Fruit fly (Drosophila melanogaster) whole organism, embryonic: ENCODE results near the gene TH1.
A peak's percentile ranks its signal among the peaks of the same experiment; 100 is the strongest.

Experiments
- Awh ChIP-seq: fragments of 200-800 bp; sonication (Bioruptor generic); IDR thresholded peaks from 2 replicates; pipeline ENCODE4, ENCODE4 v1.3.6; 2022; ENCODE audit warnings: missing biosample characterization, missing genetic modification characterization
- BEAF-32 ChIP-seq: fragments of 200-800 bp; sonication (Bioruptor generic); optimal IDR thresholded peaks from 3 replicates; lab custom pipeline; 2017; ENCODE audit warnings: missing biosample characterization, missing genetic modification characterization, mild to moderate bottlenecking, moderate library complexity, missing genetic modification reagents
- CG10267 ChIP-seq: fragments of 200-800 bp; sonication (Bioruptor generic); optimal IDR thresholded peaks from 2 replicates; lab custom pipeline; 2018; ENCODE audit warnings: missing biosample characterization, mild to moderate bottlenecking, missing genetic modification characterization, moderate library complexity
- CG10462 ChIP-seq: fragments of 200-800 bp; sonication (Bioruptor generic); optimal IDR thresholded peaks from 2 replicates; lab custom pipeline; 2016; ENCODE audit warnings: missing biosample characterization, missing genetic modification characterization
- CG10979 ChIP-seq: fragments of 200-800 bp; sonication (Bioruptor generic); optimal IDR thresholded peaks from 2 replicates; lab custom pipeline; 2018; ENCODE audit warnings: missing biosample characterization, mild to moderate bottlenecking, missing genetic modification characterization, moderate library complexity
- CG12155 ChIP-seq: fragments of 200-800 bp; sonication (Bioruptor generic); optimal IDR thresholded peaks from 3 replicates; lab custom pipeline; 2016; ENCODE audit warnings: missing biosample characterization, missing genetic modification characterization
- CG12391 ChIP-seq: fragments of 200-800 bp; sonication (Bioruptor generic); optimal IDR thresholded peaks from 3 replicates; lab custom pipeline; 2018; ENCODE audit warnings: missing biosample characterization, mild to moderate bottlenecking, missing genetic modification characterization, moderate library complexity
- CG12659 ChIP-seq: fragments of 200-800 bp; sonication (Bioruptor generic); optimal IDR thresholded peaks from 3 replicates; lab custom pipeline; 2017; ENCODE audit warnings: mild to moderate bottlenecking, missing biosample characterization, missing genetic modification reagents, missing genetic modification characterization
- CG14860 ChIP-seq: fragments of 200-800 bp; sonication (Bioruptor generic); IDR thresholded peaks from 3 replicates; pipeline ENCODE4 v1.3.6; 2022; ENCODE audit warnings: missing biosample characterization, missing genetic modification characterization; ENCODE audit not compliant: partially characterized antibody
- CG15011 ChIP-seq: fragments of 200-800 bp; sonication (Bioruptor generic); optimal IDR thresholded peaks from 3 replicates; lab custom pipeline; 2018; ENCODE audit warnings: missing biosample characterization, mild to moderate bottlenecking, missing genetic modification characterization
- CG15269 ChIP-seq: fragments of 200-800 bp; sonication (Bioruptor generic); optimal IDR thresholded peaks from 2 replicates; lab custom pipeline; 2018; ENCODE audit warnings: missing biosample characterization, mild to moderate bottlenecking, missing genetic modification characterization, moderate library complexity
- CG15696 ChIP-seq: fragments of 200-800 bp; sonication (Bioruptor generic); optimal IDR thresholded peaks from 2 replicates; lab custom pipeline; 2019; ENCODE audit warnings: missing biosample characterization, mild to moderate bottlenecking, missing genetic modification characterization, moderate library complexity
- CG16813 ChIP-seq: fragments of 200-800 bp; sonication (Bioruptor generic); IDR thresholded peaks from 3 replicates; pipeline ENCODE4 v1.3.6; 2022; ENCODE audit warnings: missing biosample characterization, missing genetic modification characterization; ENCODE audit not compliant: partially characterized antibody
- CG18262 ChIP-seq: fragments of 200-800 bp; optimal IDR thresholded peaks from 3 replicates; lab custom pipeline; 2019; ENCODE audit warnings: missing biosample characterization, mild to moderate bottlenecking, missing genetic modification characterization, moderate library complexity
- CG18619 ChIP-seq: fragments of 200-800 bp; sonication (Bioruptor generic); optimal IDR thresholded peaks from 3 replicates; lab custom pipeline; 2017; ENCODE audit warnings: missing biosample characterization, mild to moderate bottlenecking, missing genetic modification characterization
- CG3281 ChIP-seq: fragments of 200-800 bp; sonication (Bioruptor generic); optimal IDR thresholded peaks from 3 replicates; lab custom pipeline; 2017; ENCODE audit warnings: missing biosample characterization, mild to moderate bottlenecking, missing genetic modification characterization
- CG4424 ChIP-seq: fragments of 200-800 bp; sonication (Bioruptor generic); optimal IDR thresholded peaks from 3 replicates; lab custom pipeline; 2016; ENCODE audit warnings: missing biosample characterization, missing genetic modification characterization
- CG4617 ChIP-seq: fragments of 200-800 bp; sonication (Bioruptor generic); optimal IDR thresholded peaks from 3 replicates; lab custom pipeline; 2016; ENCODE audit warnings: missing biosample characterization, missing genetic modification characterization, borderline replicate concordance
- CG4707 ChIP-seq: fragments of 200-800 bp; sonication (Bioruptor generic); optimal IDR thresholded peaks from 2 replicates; lab custom pipeline; 2018; ENCODE audit warnings: missing biosample characterization, mild to moderate bottlenecking, missing genetic modification characterization, moderate library complexity
- CG6654 ChIP-seq: fragments of 200-800 bp; sonication (Bioruptor generic); optimal IDR thresholded peaks from 2 replicates; lab custom pipeline; 2017; ENCODE audit warnings: missing biosample characterization, mild to moderate bottlenecking, missing genetic modification characterization
- CG7786 ChIP-seq: fragments of 200-800 bp; sonication (Bioruptor generic); optimal IDR thresholded peaks from 2 replicates; lab custom pipeline; 2016; ENCODE audit warnings: missing biosample characterization, missing genetic modification characterization
- CG7963 ChIP-seq: fragments of 200-800 bp; sonication (Bioruptor generic); IDR thresholded peaks from 3 replicates; pipeline ENCODE4 v1.3.6; 2022; ENCODE audit warnings: missing biosample characterization, missing genetic modification characterization; ENCODE audit not compliant: partially characterized antibody
- CG8388 ChIP-seq: fragments of 200-800 bp; sonication (Bioruptor generic); optimal IDR thresholded peaks from 2 replicates; lab custom pipeline; 2019; ENCODE audit warnings: missing biosample characterization, mild to moderate bottlenecking, missing genetic modification characterization, moderate library complexity
- CG9932 ChIP-seq: fragments of 200-800 bp; sonication (Bioruptor generic); IDR thresholded peaks from 2 replicates; pipeline ENCODE4 v1.3.6; 2022; ENCODE audit warnings: missing biosample characterization, missing genetic modification characterization
- Drgx ChIP-seq: fragments of 200-800 bp; sonication (Bioruptor generic); IDR thresholded peaks from 2 replicates; pipeline ENCODE4 v1.3.6; 2022; ENCODE audit warnings: missing biosample characterization, missing genetic modification characterization
- H15 ChIP-seq: fragments of 200-800 bp; sonication (Bioruptor generic); IDR thresholded peaks from 3 replicates; pipeline ENCODE4 v1.3.6; 2022; ENCODE audit warnings: missing biosample characterization, missing genetic modification characterization
- HLH3B ChIP-seq: fragments of 200-800 bp; sonication (Bioruptor generic); IDR thresholded peaks from 2 replicates; pipeline ENCODE4 v1.3.6; 2022; ENCODE audit warnings: missing biosample characterization, missing genetic modification characterization
- HLH4C ChIP-seq: fragments of 200-800 bp; sonication (Bioruptor generic); IDR thresholded peaks from 3 replicates; pipeline ENCODE4 v1.3.6; 2022; ENCODE audit warnings: missing biosample characterization, missing genetic modification characterization; ENCODE audit not compliant: partially characterized antibody
- HLH54F ChIP-seq: fragments of 200-800 bp; sonication (Bioruptor generic); optimal IDR thresholded peaks from 3 replicates; lab custom pipeline; 2016; ENCODE audit warnings: missing biosample characterization, missing genetic modification characterization
- Lim3 ChIP-seq: fragments of 200-800 bp; sonication (Bioruptor generic); IDR thresholded peaks from 2 replicates; pipeline ENCODE4 v1.3.6; 2022; ENCODE audit warnings: missing biosample characterization, missing genetic modification characterization
- Lpt ChIP-seq: fragments of >200 bp; optimal IDR thresholded peaks from 2 replicates; lab custom pipeline; 2018; ENCODE audit warnings: missing biosample characterization, missing genetic modification characterization
- Max ChIP-seq: fragments of 200-800 bp; sonication (Bioruptor generic); optimal IDR thresholded peaks from 2 replicates; lab custom pipeline; 2016; ENCODE audit warnings: missing biosample characterization, mild to moderate bottlenecking, missing genetic modification characterization
- Nf-YC ChIP-seq: fragments of 200-800 bp; optimal IDR thresholded peaks from 3 replicates; lab custom pipeline; 2019; ENCODE audit warnings: missing biosample characterization, mild to moderate bottlenecking, missing genetic modification characterization, moderate library complexity
- Scr ChIP-seq: fragments of 200-800 bp; sonication (Bioruptor generic); IDR thresholded peaks from 2 replicates; pipeline ENCODE4 v1.3.6; 2022; ENCODE audit warnings: missing biosample characterization, missing genetic modification characterization; ENCODE audit not compliant: partially characterized antibody
- ara ChIP-seq: fragments of 200-800 bp; sonication (Bioruptor generic); IDR thresholded peaks from 2 replicates; pipeline ENCODE4 v1.3.6; 2022; ENCODE audit warnings: missing biosample characterization, missing genetic modification characterization
- gce ChIP-seq: fragments of 200-800 bp; sonication (Bioruptor generic); IDR thresholded peaks from 3 replicates; pipeline ENCODE4 v1.3.6; 2022; ENCODE audit warnings: missing biosample characterization, missing genetic modification characterization
- gcm2 ChIP-seq: fragments of 200-800 bp; sonication (Bioruptor generic); optimal IDR thresholded peaks from 2 replicates; lab custom pipeline; 2016; ENCODE audit warnings: missing biosample characterization, missing genetic modification characterization
- hth ChIP-seq: fragments of >200 bp; optimal IDR thresholded peaks from 2 replicates; lab custom pipeline; 2017; ENCODE audit warnings: inconsistent platforms
- inv ChIP-seq: fragments of 200-800 bp; sonication (Bioruptor generic); IDR thresholded peaks from 2 replicates; pipeline ENCODE4 v1.3.6; 2022; ENCODE audit warnings: missing biosample characterization, missing genetic modification characterization; ENCODE audit not compliant: partially characterized antibody
- ken ChIP-seq: fragments of 200-800 bp; sonication (Bioruptor generic); IDR thresholded peaks from 3 replicates; pipeline ENCODE4 v1.3.6; 2022; ENCODE audit warnings: missing biosample characterization, missing genetic modification characterization
- nerfin-2 ChIP-seq: fragments of 200-800 bp; sonication (Bioruptor generic); IDR thresholded peaks from 2 replicates; pipeline ENCODE4 v1.3.6; 2022; ENCODE audit warnings: missing biosample characterization, missing genetic modification characterization; ENCODE audit not compliant: partially characterized antibody
- otp ChIP-seq: fragments of 200-800 bp; sonication (Bioruptor generic); IDR thresholded peaks from 3 replicates; pipeline ENCODE4, ENCODE4 v1.3.6; 2022; ENCODE audit warnings: missing biosample characterization, missing genetic modification characterization
- pb ChIP-seq: fragments of 200-800 bp; sonication (Bioruptor generic); optimal IDR thresholded peaks from 3 replicates; lab custom pipeline; 2016; ENCODE audit warnings: missing biosample characterization, missing genetic modification characterization
- sima ChIP-seq: fragments of 200-800 bp; sonication (Bioruptor generic); optimal IDR thresholded peaks from 2 replicates; lab custom pipeline; 2016; ENCODE audit warnings: missing biosample characterization, missing genetic modification characterization
- sr ChIP-seq: fragments of 200-800 bp; sonication (Bioruptor generic); IDR thresholded peaks from 3 replicates; pipeline ENCODE4 v1.3.6; 2022; ENCODE audit warnings: missing biosample characterization, missing genetic modification characterization
- tin ChIP-seq: fragments of 200-800 bp; sonication (Bioruptor generic); optimal IDR thresholded peaks from 3 replicates; lab custom pipeline; 2016; ENCODE audit warnings: missing biosample characterization, missing genetic modification characterization
- tna ChIP-seq: fragments of 200-800 bp; sonication (Bioruptor generic); IDR thresholded peaks from 2 replicates; pipeline ENCODE4 v1.3.6; 2022; ENCODE audit warnings: missing biosample characterization, missing genetic modification characterization; ENCODE audit not compliant: partially characterized antibody
- zf30C ChIP-seq: fragments of 200-800 bp; sonication (Bioruptor generic); optimal IDR thresholded peaks from 3 replicates; lab custom pipeline; 2018; ENCODE audit warnings: missing biosample characterization, mild to moderate bottlenecking, missing genetic modification characterization

The TH1 gene

DNA sequence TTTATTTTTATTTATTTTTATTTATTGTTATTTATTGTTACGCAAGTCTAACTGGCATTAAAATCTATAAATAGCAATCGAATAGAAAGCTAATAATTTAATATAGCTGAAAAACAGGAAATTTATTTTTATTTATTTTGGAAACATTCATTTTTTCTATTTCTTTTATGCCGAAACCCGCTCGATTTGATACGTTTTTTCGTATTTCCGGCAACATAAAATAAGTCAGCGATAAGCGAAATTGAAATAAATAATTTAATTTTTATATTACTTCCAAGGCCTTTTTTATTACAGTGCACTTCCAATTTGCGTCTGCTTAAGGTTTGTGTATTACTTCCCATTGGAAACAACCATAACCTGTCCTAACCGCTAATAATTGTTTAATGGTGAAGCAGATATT is 19.3 kb downstream of the TH1 start (continued):
- TF ChIP-seq hth (lab: Kevin White, UChicago): no peak
- TF ChIP-seq CG15696 (tag; lab: Kevin White, UChicago): no peak
- TF ChIP-seq CG7786 (GFP tag; lab: Kevin White, UChicago): no peak
- TF ChIP-seq CG12155 (GFP tag; lab: Kevin White, UChicago): peak; percentile 2
- no peak for TF ChIP-seq sima
- TF ChIP-seq Scr (GFP tag; lab: Robert Waterston, UW): no peak
- TF ChIP-seq CG18262 (tag; lab: Kevin White, UChicago): peak; percentile 36
- no peak for TF ChIP-seq H15 (GFP tag; lab: Robert Waterston, UW)
- no peak for TF ChIP-seq gcm2 (GFP tag; lab: Kevin White, UChicago)
- TF ChIP-seq zf30C (GFP tag; lab: Kevin White, UChicago): peak; percentile 17
- TF ChIP-seq tin (GFP tag; lab: Kevin White, UChicago): no peak
- TF ChIP-seq CG4707 (GFP tag; lab: Kevin White, UChicago): no peak
- no peak for TF ChIP-seq CG6654
- peak; percentile 10 for TF ChIP-seq CG10979 (tag; lab: Kevin White, UChicago)
- no peak for TF ChIP-seq pb
- TF ChIP-seq CG3281 (GFP tag; lab: Kevin White, UChicago): peak; percentile 42
- TF ChIP-seq Drgx: peak; percentile 52; the same call in 1 of the 2 replicates
- no peak for TF ChIP-seq Lpt (GFP tag; lab: Kevin White, UChicago)
- TF ChIP-seq CG4617 (GFP tag; lab: Kevin White, UChicago): no peak
- no peak for TF ChIP-seq ara (GFP tag; lab: Robert Waterston, UW)
- peak; percentile 18 for TF ChIP-seq CG12659 (GFP tag; lab: Kevin White, UChicago)
- TF ChIP-seq BEAF-32: no peak

DNA sequence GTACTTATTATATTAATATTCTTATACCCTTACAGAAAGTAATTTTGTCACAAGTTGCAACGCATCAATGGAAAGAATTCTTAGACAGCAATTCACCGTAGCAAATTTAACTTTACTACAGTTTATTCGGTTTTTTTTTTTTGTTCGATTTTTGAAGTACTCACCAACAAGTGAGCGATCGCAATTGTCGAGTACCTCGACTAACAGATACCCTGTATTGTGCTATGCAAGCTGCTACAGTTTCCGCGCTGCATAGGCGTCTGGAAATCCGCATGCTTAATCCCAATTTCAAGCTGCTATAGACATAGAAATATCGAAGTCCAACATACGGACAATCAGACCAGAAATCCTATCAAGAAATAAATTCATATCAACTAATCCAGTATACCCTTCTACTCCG is 22.7 kb downstream of the TH1 start:
- TF ChIP-seq CG15011 (no peak), CG15269 (no peak), HLH4C (GFP tag; lab: Robert Waterston, UW) (peak; percentile 55; the same call in 2 of the 3 replicates), Lim3 (GFP tag; lab: Robert Waterston, UW) (no peak), CG8388 (GFP tag; lab: Kevin White, UChicago) (no peak), CG9932 (no peak), tna (GFP tag; lab: Robert Waterston, UW) (peak; percentile 41; the same call in 1 of the 2 replicates), CG4424 (GFP tag; lab: Kevin White, UChicago) (no peak), Max (GFP tag; lab: Kevin White, UChicago) (no peak), HLH54F (GFP tag; lab: Kevin White, UChicago) (no peak), CG14860 (GFP tag; lab: Robert Waterston, UW) (peak; percentile 50; the same call in 2 of the 3 replicates), Scr (GFP tag; lab: Robert Waterston, UW) (peak; percentile 23), ken (GFP tag; lab: Robert Waterston, UW) (no peak), CG10267 (tag; lab: Kevin White, UChicago) (no peak), CG18619 (GFP tag; lab: Kevin White, UChicago) (no peak), inv (GFP tag; lab: Robert Waterston, UW) (peak; percentile 36; the same call in 1 of the 2 replicates), CG16813 (GFP tag; lab: Robert Waterston, UW) (peak; percentile 26; the same call in 1 of the 3 replicates), otp (GFP tag; lab: Robert Waterston, UW) (no peak), CG7963 (GFP tag; lab: Robert Waterston, UW) (peak; percentile 52; the same call in 2 of the 3 replicates), nerfin-2 (GFP tag; lab: Robert Waterston, UW) (peak; percentile 43), gce (no peak), CG12391 (tag; lab: Kevin White, UChicago) (no peak), Awh (GFP tag; lab: Robert Waterston, UW) (no peak), Nf-YC (no peak), HLH3B (GFP tag; lab: Robert Waterston, UW) (no peak), sr (GFP tag; lab: Robert Waterston, UW) (no peak), CG10462 (no peak)
